Worm (Caenorhabditis elegans): ENCODE measurements around the gene C06E2.9.

Gene C06E2.9

ce11 chrX:8877162-8877561 is 16.1 kb downstream of the C06E2.9 start:
- TF ChIP-seq hmg-4 (GFP tag; optimal IDR thresholded peaks at IDR 0.05) (no peak), ets-7 (tag; optimal IDR thresholded peaks at IDR 0.05) (no peak), ceh-13 (GFP tag; optimal IDR thresholded peaks at IDR 0.05) (no peak), flt-1 (GFP tag; IDR thresholded peaks at IDR 0.05) (no peak), tbx-11 (GFP tag; IDR thresholded peaks at IDR 0.05) (no peak), B0310.2 (tag; optimal IDR thresholded peaks at IDR 0.05) (no peak), tra-4 (tag; optimal IDR thresholded peaks at IDR 0.05) (no peak)

- TF ChIP-seq ceh-36 (tag; optimal IDR thresholded peaks at IDR 0.05) = no peak
- no peak for TF ChIP-seq flt-1 (GFP tag; IDR thresholded peaks at IDR 0.05)
- no peak for TF ChIP-seq hnd-1 (tag; optimal IDR thresholded peaks at IDR 0.05)
- TF ChIP-seq sea-1 (GFP tag; conservative IDR thresholded peaks at IDR 0.05) = no peak
- TF ChIP-seq tbx-11 (GFP tag; IDR thresholded peaks at IDR 0.05) = no peak
- no peak for TF ChIP-seq ceh-13 (GFP tag; optimal IDR thresholded peaks at IDR 0.05)
- TF ChIP-seq B0310.2 (tag; optimal IDR thresholded peaks at IDR 0.05) = no peak
- no peak for TF ChIP-seq scrt-1 (GFP tag; IDR thresholded peaks at IDR 0.05)
Measured at ce11 chrX:8878709-8879108, 17.7 kb downstream of the C06E2.9 start.

ce11 chrX:8879349-8879748 is 18.3 kb downstream of the C06E2.9 start, which contains the start of gene C06E2.2:
Gene C06E2.2, plus strand, starts transcription at chrX:8879649.
- TF ChIP-seq tbx-37 (GFP tag; conservative IDR thresholded peaks at IDR 0.05) (no peak), B0310.2 (tag; optimal IDR thresholded peaks at IDR 0.05) (no peak), scrt-1 (GFP tag; IDR thresholded peaks at IDR 0.05) (no peak), pes-1 (GFP tag; IDR thresholded peaks at IDR 0.05) (no peak), ama-1 (optimal IDR thresholded peaks at IDR 0.05) (no peak), ceh-13 (GFP tag; optimal IDR thresholded peaks at IDR 0.05) (no peak), hmg-4 (GFP tag; optimal IDR thresholded peaks at IDR 0.05) (no peak), ets-7 (tag; optimal IDR thresholded peaks at IDR 0.05) (no peak), tbx-11 (GFP tag; IDR thresholded peaks at IDR 0.05) (no peak), sea-1 (GFP tag; conservative IDR thresholded peaks at IDR 0.05) (no peak), aly-1 (tag; optimal IDR thresholded peaks at IDR 0.05) (no peak), hnd-1 (tag; optimal IDR thresholded peaks at IDR 0.05) (no peak)

- no peak for TF ChIP-seq aly-1 (tag; optimal IDR thresholded peaks at IDR 0.05)
- no peak for TF ChIP-seq hnd-1 (tag; optimal IDR thresholded peaks at IDR 0.05)
- no peak for TF ChIP-seq ceh-36 (tag; optimal IDR thresholded peaks at IDR 0.05)
Measured at ce11 chrX:8882162-8882561, 21.1 kb downstream of the C06E2.9 start.

ce11 chrX:8888835-8889234 is 27.8 kb downstream of the C06E2.9 start:
- no peak for TF ChIP-seq aly-1 (tag; optimal IDR thresholded peaks at IDR 0.05)

ce11 chrX:8890251-8890755 is 29.2 kb downstream of the C06E2.9 start:
- TF ChIP-seq tra-4 (tag; optimal IDR thresholded peaks at IDR 0.05) = no peak
- no peak for TF ChIP-seq aly-1 (tag; optimal IDR thresholded peaks at IDR 0.05)
- no peak for TF ChIP-seq ceh-36 (tag; optimal IDR thresholded peaks at IDR 0.05)
- no peak for TF ChIP-seq tbx-37 (GFP tag; conservative IDR thresholded peaks at IDR 0.05)
- no peak for TF ChIP-seq tbx-11 (GFP tag; IDR thresholded peaks at IDR 0.05)
- no peak for TF ChIP-seq flt-1 (GFP tag; IDR thresholded peaks at IDR 0.05)
- TF ChIP-seq pes-1 (GFP tag; IDR thresholded peaks at IDR 0.05) = no peak
- no peak for TF ChIP-seq hmbx-1 (tag; optimal IDR thresholded peaks at IDR 0.05)
- no peak for TF ChIP-seq scrt-1 (GFP tag; IDR thresholded peaks at IDR 0.05)

ce11 chrX:8891393-8891953 is 30.4 kb downstream of the C06E2.9 start:
- TF ChIP-seq F13C5.2 (tag; optimal IDR thresholded peaks at IDR 0.05) (no peak), tra-4 (tag; optimal IDR thresholded peaks at IDR 0.05) (no peak), flt-1 (GFP tag; IDR thresholded peaks at IDR 0.05) (no peak), ceh-36 (tag; optimal IDR thresholded peaks at IDR 0.05) (no peak), hmbx-1 (tag; optimal IDR thresholded peaks at IDR 0.05) (no peak), pes-1 (GFP tag; IDR thresholded peaks at IDR 0.05) (no peak), B0310.2 (tag; optimal IDR thresholded peaks at IDR 0.05) (no peak), aly-1 (tag; optimal IDR thresholded peaks at IDR 0.05) (no peak), ceh-13 (GFP tag; optimal IDR thresholded peaks at IDR 0.05) (no peak), ama-1 (optimal IDR thresholded peaks at IDR 0.05) (no peak), ets-7 (tag; optimal IDR thresholded peaks at IDR 0.05) (no peak), hmg-4 (GFP tag; optimal IDR thresholded peaks at IDR 0.05) (no peak), sea-1 (GFP tag; conservative IDR thresholded peaks at IDR 0.05) (no peak), scrt-1 (GFP tag; IDR thresholded peaks at IDR 0.05) (no peak), tbx-37 (GFP tag; conservative IDR thresholded peaks at IDR 0.05) (no peak), tbx-11 (GFP tag; IDR thresholded peaks at IDR 0.05) (no peak), hnd-1 (tag; optimal IDR thresholded peaks at IDR 0.05) (no peak)

- TF ChIP-seq tbx-11 (GFP tag; IDR thresholded peaks at IDR 0.05) = no peak
- no peak for TF ChIP-seq pes-1 (GFP tag; IDR thresholded peaks at IDR 0.05)
- no peak for TF ChIP-seq B0310.2 (tag; optimal IDR thresholded peaks at IDR 0.05)
- no peak for TF ChIP-seq ceh-36 (tag; optimal IDR thresholded peaks at IDR 0.05)
- TF ChIP-seq hnd-1 (tag; optimal IDR thresholded peaks at IDR 0.05) = no peak
- no peak for TF ChIP-seq ama-1 (optimal IDR thresholded peaks at IDR 0.05)
- TF ChIP-seq tbx-37 (GFP tag; conservative IDR thresholded peaks at IDR 0.05) = no peak
- no peak for TF ChIP-seq hmg-4 (GFP tag; optimal IDR thresholded peaks at IDR 0.05)
- TF ChIP-seq flt-1 (GFP tag; IDR thresholded peaks at IDR 0.05) = no peak
- TF ChIP-seq ceh-13 (GFP tag; optimal IDR thresholded peaks at IDR 0.05) = no peak
- TF ChIP-seq F13C5.2 (tag; optimal IDR thresholded peaks at IDR 0.05) = no peak
Measured at ce11 chrX:8892808-8893207, 31.8 kb downstream of the C06E2.9 start, which contains the start of gene C13E3.1. Gene C13E3.1, plus strand, starts transcription at chrX:8893108.

All from whole organism, early embryonic.